Fruit fly (Drosophila melanogaster) whole organism, prepupa: Measurements from ENCODE around the gene mus101.

Experiments
- Blimp-1 ChIP-seq: fragments of 200-800 bp; sonication (Bioruptor generic); optimal IDR thresholded peaks from 3 replicates; lab custom pipeline; 2017; ENCODE audit warnings: missing biosample characterization, missing genetic modification characterization, mild to moderate bottlenecking, moderate library complexity, missing genetic modification reagents
- CG10669 ChIP-seq: fragments of 200-800 bp; sonication (Bioruptor generic); optimal IDR thresholded peaks from 3 replicates; lab custom pipeline; 2018; ENCODE audit warnings: missing biosample characterization, mild to moderate bottlenecking, missing genetic modification characterization, moderate library complexity
- CG11294 ChIP-seq: fragments of 200-800 bp; sonication (Bioruptor generic); IDR thresholded peaks from 2 replicates; pipeline ENCODE4 v1.3.6; 2022; ENCODE audit warnings: missing biosample characterization, missing genetic modification characterization
- CG11762 ChIP-seq: fragments of 200-800 bp; sonication (Bioruptor generic); optimal IDR thresholded peaks from 3 replicates; lab custom pipeline; 2016; ENCODE audit warnings: missing biosample characterization, missing genetic modification characterization; ENCODE audit not compliant: insufficient read depth
- CG11902 ChIP-seq: fragments of 200-800 bp; sonication (Bioruptor generic); optimal IDR thresholded peaks from 3 replicates; lab custom pipeline; 2016; ENCODE audit warnings: missing biosample characterization, missing genetic modification characterization
- CG1621 ChIP-seq: fragments of 200-800 bp; sonication (Bioruptor generic); optimal IDR thresholded peaks from 3 replicates; lab custom pipeline; 2018; ENCODE audit warnings: missing biosample characterization, mild to moderate bottlenecking, missing genetic modification characterization
- CG16779 ChIP-seq: fragments of 200-800 bp; sonication (Bioruptor generic); optimal IDR thresholded peaks from 3 replicates; lab custom pipeline; 2017; ENCODE audit warnings: missing biosample characterization, mild to moderate bottlenecking, missing genetic modification characterization
- CG3032 ChIP-seq: fragments of 200-800 bp; optimal IDR thresholded peaks from 2 replicates; lab custom pipeline; 2019; ENCODE audit warnings: missing biosample characterization, mild to moderate bottlenecking, missing genetic modification characterization, moderate library complexity
- CG34406 ChIP-seq: fragments of 200-800 bp; sonication (Bioruptor generic); optimal IDR thresholded peaks from 3 replicates; lab custom pipeline; 2016; ENCODE audit warnings: missing biosample characterization, missing genetic modification characterization
- CG4318 ChIP-seq: fragments of 200-800 bp; sonication (Bioruptor generic); optimal IDR thresholded peaks from 3 replicates; lab custom pipeline; 2017; ENCODE audit warnings: missing biosample characterization, mild to moderate bottlenecking, missing genetic modification characterization
- CG6163 ChIP-seq: fragments of 200-800 bp; sonication (Bioruptor generic); IDR thresholded peaks from 3 replicates; pipeline ENCODE4 v1.3.6; 2022; ENCODE audit warnings: missing biosample characterization, missing genetic modification characterization
- CG6808 ChIP-seq: fragments of 200-800 bp; sonication (Bioruptor generic); optimal IDR thresholded peaks from 3 replicates; lab custom pipeline; 2017; ENCODE audit warnings: missing biosample characterization, missing genetic modification characterization, mild to moderate bottlenecking, moderate library complexity, missing genetic modification reagents
- CG6854 ChIP-seq: fragments of 200-800 bp; sonication (Bioruptor generic); optimal IDR thresholded peaks from 2 replicates; lab custom pipeline; 2017; ENCODE audit warnings: missing biosample characterization, mild to moderate bottlenecking, missing genetic modification characterization
- CG8119 ChIP-seq: fragments of 200-800 bp; sonication (Bioruptor generic); IDR thresholded peaks from 3 replicates; pipeline ENCODE4 v1.3.6; 2022; ENCODE audit warnings: missing biosample characterization, missing genetic modification characterization
- CG8319 ChIP-seq: fragments of 200-800 bp; sonication (Bioruptor generic); optimal IDR thresholded peaks from 3 replicates; lab custom pipeline; 2016; ENCODE audit warnings: missing biosample characterization, missing genetic modification characterization
- CG9139 ChIP-seq: fragments of 200-800 bp; sonication (Bioruptor generic); optimal IDR thresholded peaks from 3 replicates; lab custom pipeline; 2017; ENCODE audit warnings: missing biosample characterization, mild to moderate bottlenecking, missing genetic modification characterization
- Eip75B ChIP-seq: fragments of 200-800 bp; sonication (Bioruptor generic); optimal IDR thresholded peaks from 3 replicates; lab custom pipeline; 2016; ENCODE audit warnings: missing biosample characterization, missing genetic modification characterization
- Eip78C ChIP-seq: fragments of 200-800 bp; sonication (Bioruptor generic); peaks from one replicate; lab custom pipeline; 2016; ENCODE audit warnings: missing biosample characterization, missing genetic modification characterization
- Eip93F ChIP-seq: fragments of 200-800 bp; sonication (Bioruptor generic); optimal IDR thresholded peaks from 2 replicates; lab custom pipeline; 2016; ENCODE audit warnings: missing biosample characterization, mild to moderate bottlenecking, missing genetic modification characterization
- Ets21C ChIP-seq: fragments of 200-800 bp; sonication (Bioruptor generic); optimal IDR thresholded peaks from 3 replicates; lab custom pipeline; 2016; ENCODE audit warnings: missing biosample characterization, missing genetic modification characterization
- Ets96B ChIP-seq: fragments of 200-800 bp; optimal IDR thresholded peaks from 2 replicates; lab custom pipeline; 2019; ENCODE audit warnings: missing biosample characterization, mild to moderate bottlenecking, missing genetic modification characterization, moderate library complexity
- Gug ChIP-seq: fragments of 200-800 bp; sonication (Bioruptor generic); IDR thresholded peaks from 2 replicates; pipeline ENCODE4 v1.3.6; 2022; ENCODE audit warnings: missing biosample characterization, missing genetic modification characterization
- Hr38 ChIP-seq: sonication (Bioruptor generic); optimal IDR thresholded peaks from 2 replicates; lab custom pipeline; 2016; ENCODE audit warnings: missing biosample characterization, missing genetic modification characterization
- Hr39 ChIP-seq: fragments of 200-800 bp; sonication (Bioruptor generic); optimal IDR thresholded peaks from 2 replicates; lab custom pipeline; 2016; ENCODE audit warnings: missing biosample characterization, missing genetic modification characterization
- Met ChIP-seq: fragments of 200-800 bp; sonication (Bioruptor generic); optimal IDR thresholded peaks from 3 replicates; lab custom pipeline; 2016; ENCODE audit warnings: missing biosample characterization, missing genetic modification characterization
- OdsH ChIP-seq: fragments of 200-800 bp; sonication (Bioruptor generic); optimal IDR thresholded peaks from 3 replicates; lab custom pipeline; 2016; ENCODE audit warnings: missing biosample characterization, missing genetic modification characterization
- Smox ChIP-seq: fragments of 200-800 bp; sonication (Bioruptor generic); optimal IDR thresholded peaks from 3 replicates; lab custom pipeline; 2016; ENCODE audit warnings: missing biosample characterization, missing genetic modification characterization
- Sox102F ChIP-seq: fragments of 200-800 bp; sonication (Bioruptor generic); optimal IDR thresholded peaks from 2 replicates; lab custom pipeline; 2016; ENCODE audit warnings: missing biosample characterization, mild to moderate bottlenecking, missing genetic modification characterization
- Sox15 ChIP-seq: fragments of 200-800 bp; sonication (Bioruptor generic); optimal IDR thresholded peaks from 3 replicates; lab custom pipeline; 2016; ENCODE audit warnings: missing biosample characterization, missing genetic modification characterization
- acj6 ChIP-seq: fragments of 200-800 bp; sonication (Bioruptor generic); optimal IDR thresholded peaks from 3 replicates; lab custom pipeline; 2016; ENCODE audit warnings: missing biosample characterization, missing genetic modification characterization
- cyc ChIP-seq: fragments of 200-800 bp; sonication (Bioruptor generic); optimal IDR thresholded peaks from 3 replicates; lab custom pipeline; 2016; ENCODE audit warnings: missing biosample characterization, missing genetic modification characterization
- dac ChIP-seq: fragments of 200-800 bp; sonication (Bioruptor generic); optimal IDR thresholded peaks from 2 replicates; lab custom pipeline; 2017; ENCODE audit warnings: missing biosample characterization, mild to moderate bottlenecking, missing genetic modification characterization
- fd59A ChIP-seq: fragments of 200-800 bp; sonication (Bioruptor generic); optimal IDR thresholded peaks from 2 replicates; lab custom pipeline; 2017; ENCODE audit warnings: missing biosample characterization, mild to moderate bottlenecking, missing genetic modification characterization, missing genetic modification reagents
- fd85E ChIP-seq: fragments of 200-800 bp; sonication (Bioruptor generic); optimal IDR thresholded peaks from 3 replicates; lab custom pipeline; 2016; ENCODE audit warnings: missing biosample characterization, missing genetic modification characterization
- lz ChIP-seq: fragments of 200-800 bp; sonication (Bioruptor generic); optimal IDR thresholded peaks from 3 replicates; lab custom pipeline; 2016; ENCODE audit warnings: missing biosample characterization, missing genetic modification characterization
- net ChIP-seq: fragments of 200-800 bp; sonication (Bioruptor generic); optimal IDR thresholded peaks from 3 replicates; lab custom pipeline; 2016; ENCODE audit warnings: missing biosample characterization, missing genetic modification characterization
- pdm3 ChIP-seq: fragments of 200-800 bp; sonication (Bioruptor generic); optimal IDR thresholded peaks from 3 replicates; lab custom pipeline; 2016; ENCODE audit warnings: missing biosample characterization, missing genetic modification characterization
- salr ChIP-seq, 2 experiments: fragments of 200-800 bp; sonication (Bioruptor generic); optimal IDR thresholded peaks; 3 replicates each; lab custom pipeline; 2016 to 2018; ENCODE audit warnings: missing biosample characterization in 2 of 2, missing genetic modification characterization in 2 of 2, mild to moderate bottlenecking in 1 of 2
- spab ChIP-seq: fragments of 200-800 bp; sonication (Bioruptor generic); optimal IDR thresholded peaks from 2 replicates; lab custom pipeline; 2017; ENCODE audit warnings: missing biosample characterization, mild to moderate bottlenecking, missing genetic modification characterization, missing genetic modification reagents
- ss ChIP-seq, 2 experiments: fragments of 200-800 bp; sonication (Bioruptor generic); optimal IDR thresholded peaks; 2 replicates in 1 of 2; 3 replicates in 1 of 2; lab custom pipeline; 2017 to 2018; ENCODE audit warnings: mild to moderate bottlenecking in 2 of 2, missing biosample characterization in 2 of 2, missing genetic modification characterization in 2 of 2, moderate library complexity in 1 of 2
- svp ChIP-seq: fragments of 200-800 bp; sonication (Bioruptor generic); peaks from one replicate; lab custom pipeline; 2016; ENCODE audit warnings: missing biosample characterization, missing genetic modification characterization
- topi ChIP-seq: fragments of 200-800 bp; sonication (Bioruptor generic); optimal IDR thresholded peaks from 3 replicates; lab custom pipeline; 2016; ENCODE audit warnings: missing biosample characterization, missing genetic modification characterization
- vri ChIP-seq: fragments of 200-800 bp; sonication (Bioruptor generic); optimal IDR thresholded peaks from 3 replicates; lab custom pipeline; 2016; ENCODE audit warnings: missing biosample characterization, mild to moderate bottlenecking, missing genetic modification characterization

The mus101 gene

DNA sequence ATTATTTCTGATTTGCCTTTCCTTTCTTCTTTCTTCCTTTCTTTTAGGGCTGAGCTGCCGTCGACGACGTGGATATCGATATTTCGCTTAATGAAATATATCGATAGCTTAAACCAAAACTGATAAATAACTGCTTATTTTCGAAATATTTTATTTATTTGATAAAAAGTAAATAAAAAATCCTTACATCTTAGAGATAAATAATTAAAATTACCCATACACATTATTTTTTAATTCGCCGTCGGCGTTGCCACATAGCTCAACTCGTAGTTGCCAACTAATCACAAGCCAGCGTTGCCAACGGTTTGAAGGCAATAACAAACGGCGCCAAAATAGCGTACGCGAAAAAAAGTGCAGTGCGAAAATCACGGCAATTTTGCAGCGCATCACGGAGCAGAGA is at the start of gene mus101, which contains the start of gene Mrgn1:
Gene mus101 (plus strand): TSS at position 313 of the 400 bp plus-strand sequence.
Gene Mrgn1 (minus strand): TSS at position 44 of the 400 bp plus-strand sequence.
- no peak for TF ChIP-seq CG1621 (tag; lab: Kevin White, UChicago)
- TF ChIP-seq CG11902: no peak
- TF ChIP-seq acj6: no peak
- TF ChIP-seq Smox: no peak
- no peak for TF ChIP-seq Ets96B (tag; lab: Kevin White, UChicago)
- TF ChIP-seq Eip78C (GFP tag; lab: Kevin White, UChicago): no peak
- no peak for TF ChIP-seq CG10669 (GFP tag; lab: Kevin White, UChicago)
- no peak for TF ChIP-seq Hr38 (GFP tag; lab: Kevin White, UChicago)
- TF ChIP-seq CG6808: no peak

DNA sequence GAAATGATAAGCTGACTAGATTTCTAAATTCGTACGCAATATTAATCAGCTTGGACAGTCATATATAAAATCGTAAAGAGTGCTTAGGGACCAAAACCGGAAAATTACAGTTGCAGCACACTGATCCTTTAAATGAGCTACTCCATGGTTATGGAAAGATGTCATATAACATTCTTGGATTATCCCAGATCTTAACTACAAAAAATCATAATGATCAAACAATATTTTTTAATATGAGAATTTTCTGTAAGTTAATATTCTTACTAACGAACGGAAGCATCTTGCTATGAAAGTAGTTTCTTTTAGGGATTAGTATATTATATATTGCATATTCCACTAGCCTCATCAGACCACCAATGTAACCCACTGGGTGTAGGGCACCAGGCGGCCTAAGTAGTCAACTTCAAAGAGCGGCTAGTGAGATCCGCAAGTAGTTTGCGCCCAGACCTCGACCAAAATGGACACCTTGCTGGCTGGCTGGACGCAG is 45.5 kb upstream of the mus101 start, which contains the start of gene CG11162:
Gene CG11162 (plus strand): TSS at position 437 of the 487 bp plus-strand sequence.
- TF ChIP-seq vri (GFP tag; lab: Kevin White, UChicago): peak; percentile 3
- no peak for TF ChIP-seq CG11762 (GFP tag; lab: Kevin White, UChicago)

dm6 chrX:13677970-13678490 is 44.0 kb upstream of the mus101 start:
- TF ChIP-seq Gug (GFP tag; lab: Robert Waterston, UW): no peak
- peak; percentile 67 for TF ChIP-seq svp (GFP tag; lab: Kevin White, UChicago)
- TF ChIP-seq vri (GFP tag; lab: Kevin White, UChicago): peak; percentile 49

DNA sequence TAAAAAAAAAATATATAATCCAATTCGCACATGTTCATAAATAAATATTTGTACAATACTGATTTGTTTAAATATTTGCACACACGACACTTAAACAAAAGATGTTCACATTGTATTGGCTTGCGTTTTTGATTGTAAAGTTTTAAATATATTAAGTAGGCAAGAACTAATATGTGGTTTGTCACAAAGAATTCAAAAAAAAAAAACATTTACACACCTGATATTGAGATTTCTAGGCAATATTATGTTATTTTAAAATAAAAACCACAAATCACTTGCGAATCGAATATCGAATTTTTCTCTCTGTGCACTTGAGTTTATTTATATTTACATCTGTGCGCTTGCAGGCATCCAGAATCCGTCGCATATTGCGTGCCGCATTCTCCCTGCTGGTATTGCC is 42.5 kb upstream of the mus101 start:
- TF ChIP-seq Gug (GFP tag; lab: Robert Waterston, UW) (0 out of 2 replicates have a peak, but pooled peaks have one; percentile 24), lz (GFP tag; lab: Kevin White, UChicago) (peak; percentile 61), Ets21C (GFP tag; lab: Kevin White, UChicago) (peak; percentile 48), fd59A (GFP tag; lab: Kevin White, UChicago) (peak; percentile 38), spab (GFP tag; lab: Kevin White, UChicago) (peak; percentile 27), Eip93F (GFP tag; lab: Kevin White, UChicago) (no peak), cyc (GFP tag; lab: Kevin White, UChicago) (peak; percentile 48), CG34406 (peak; percentile 68), CG6163 (peak; percentile 62; the same call in 2 of the 3 replicates), OdsH (GFP tag; lab: Kevin White, UChicago) (peak; percentile 64), CG3032 (tag; lab: Kevin White, UChicago) (peak; percentile 19), CG8119 (peak; percentile 60), Eip75B (peak; percentile 75), Smox (peak; percentile 69), Hr39 (GFP tag; lab: Kevin White, UChicago) (peak; percentile 64), CG4318 (GFP tag; lab: Kevin White, UChicago) (peak; percentile 46), CG9139 (no peak), Met (GFP tag; lab: Kevin White, UChicago) (peak; percentile 76), Hr38 (GFP tag; lab: Kevin White, UChicago) (no peak), CG1621 (tag; lab: Kevin White, UChicago) (no peak), Sox102F (GFP tag; lab: Kevin White, UChicago) (peak; percentile 67), CG11902 (peak; percentile 32), net (peak; percentile 50), Eip78C (GFP tag; lab: Kevin White, UChicago) (peak; percentile 85), dac (GFP tag; lab: Kevin White, UChicago) (no peak), CG11294 (GFP tag; lab: Robert Waterston, UW) (0 out of 2 replicates have a peak, but pooled peaks have one; percentile 14), salr (GFP tag; optimal IDR thresholded peaks at IDR 0.05; lab: Kevin White, UChicago) (peak in 1 of 2 experiments; percentile 59), Sox15 (GFP tag; lab: Kevin White, UChicago) (peak; percentile 27), CG6808 (peak; percentile 38), pdm3 (GFP tag; lab: Kevin White, UChicago) (peak; percentile 71), CG11762 (GFP tag; lab: Kevin White, UChicago) (peak; percentile 59), ss (GFP tag; optimal IDR thresholded peaks at IDR 0.05; lab: Kevin White, UChicago) (peak in 1 of 2 experiments; percentile 40), fd85E (GFP tag; lab: Kevin White, UChicago) (no peak), CG16779 (tag; lab: Kevin White, UChicago) (no peak), CG6854 (GFP tag; lab: Kevin White, UChicago) (no peak), topi (GFP tag; lab: Kevin White, UChicago) (peak; percentile 68), CG8319 (GFP tag; lab: Kevin White, UChicago) (peak; percentile 26), Blimp-1 (GFP tag; lab: Kevin White, UChicago) (no peak)
